Worm (Caenorhabditis elegans) whole organism, L1 larva: Measurements from ENCODE around the gene F01F1.3.

ENCODE experiments used
- C16A3.4 ChIP-seq: fragments of 150-350 bp; optimal IDR thresholded peaks from 2 replicates; lab custom pipeline; 2014; ENCODE audit warnings: missing biosample characterization, missing genetic modification characterization
- C34B4.2 ChIP-seq: sonication (generic microtip); optimal IDR thresholded peaks from 2 replicates; lab custom pipeline; 2017; ENCODE audit warnings: mild to moderate bottlenecking, missing genetic modification characterization, missing compliant biosample characterization
- Y116A8C.19 ChIP-seq: sonication (generic microtip); optimal IDR thresholded peaks from 2 replicates; lab custom pipeline; 2016; ENCODE audit warnings: missing compliant biosample characterization, missing genetic modification characterization, borderline replicate concordance
- ama-1 ChIP-seq: fragments of 150-350 bp; optimal IDR thresholded peaks from 2 replicates; lab custom pipeline; 2014
- blmp-1 ChIP-seq: fragments of 150-350 bp; optimal IDR thresholded peaks from 2 replicates; lab custom pipeline; 2014; ENCODE audit warnings: missing biosample characterization, missing genetic modification characterization
- ceh-8 ChIP-seq: fragments of 200-800 bp; sonication (Bioruptor generic); optimal IDR thresholded peaks from 2 replicates; lab custom pipeline; 2018; ENCODE audit warnings: mild to moderate bottlenecking, missing genetic modification characterization, moderate library complexity, missing compliant biosample characterization
- ceh-82 ChIP-seq, 3 experiments: fragments of 150-350 bp in 1 of 3; sonication (generic microtip) in 2 of 3; optimal IDR thresholded peaks; 2 replicates each; lab custom pipeline; 2014 to 2017; ENCODE audit warnings: missing biosample characterization in 3 of 3, missing genetic modification characterization in 3 of 3
- ces-1 ChIP-seq: fragments of 150-350 bp; optimal IDR thresholded peaks from 2 replicates; lab custom pipeline; 2014; ENCODE audit warnings: missing biosample characterization, missing genetic modification reagents, missing genetic modification characterization
- dpl-1 ChIP-seq, 3 experiments: fragments of 150-350 bp in 2 of 3; sonication (generic microtip) in 1 of 3; optimal IDR thresholded peaks; 2 replicates each; lab custom pipeline; 2014 to 2017; ENCODE audit warnings: missing biosample characterization in 3 of 3, missing genetic modification characterization in 3 of 3, missing genetic modification reagents in 3 of 3
- dsc-1 ChIP-seq: sonication (generic microtip); optimal IDR thresholded peaks from 2 replicates; lab custom pipeline; 2016; ENCODE audit warnings: mild to moderate bottlenecking, missing genetic modification characterization, missing compliant biosample characterization
- efl-1 ChIP-seq, 4 experiments: fragments of 150-350 bp; optimal IDR thresholded peaks in 3 of 4; peaks in 1 of 4; 1 replicate in 1 of 4; 2 replicates in 3 of 4; lab custom pipeline; 2014; ENCODE audit warnings: missing biosample characterization in 2 of 4, missing genetic modification characterization in 2 of 4, missing genetic modification reagents in 2 of 4
- jun-1 ChIP-seq: fragments of 150-350 bp; optimal IDR thresholded peaks from 2 replicates; lab custom pipeline; 2014; ENCODE audit warnings: missing biosample characterization, missing genetic modification reagents, missing genetic modification characterization
- lin-14 ChIP-seq: fragments of 200-800 bp; sonication (Bioruptor generic); optimal IDR thresholded peaks from 2 replicates; lab custom pipeline; 2018; ENCODE audit warnings: mild to moderate bottlenecking, missing genetic modification characterization, moderate library complexity, missing compliant biosample characterization
- lin-35 ChIP-seq, 2 experiments: fragments of 150-350 bp; optimal IDR thresholded peaks; 2 replicates each; lab custom pipeline; 2014; ENCODE audit warnings: missing biosample characterization in 2 of 2, missing genetic modification characterization in 2 of 2, missing genetic modification reagents in 2 of 2
- lsy-2 ChIP-seq, 2 experiments: fragments of 150-350 bp; optimal IDR thresholded peaks; 2 replicates each; lab custom pipeline; 2014; ENCODE audit warnings: missing biosample characterization in 2 of 2, missing genetic modification characterization in 2 of 2
- nhr-11 ChIP-seq: fragments of 150-350 bp; optimal IDR thresholded peaks from 2 replicates; lab custom pipeline; 2014; ENCODE audit warnings: missing biosample characterization, missing genetic modification characterization
- nhr-20 ChIP-seq: sonication (generic microtip); optimal IDR thresholded peaks from 2 replicates; lab custom pipeline; 2016; ENCODE audit warnings: mild to moderate bottlenecking, missing genetic modification characterization, missing compliant biosample characterization
- nhr-237 ChIP-seq: fragments of 150-350 bp; optimal IDR thresholded peaks from 2 replicates; lab custom pipeline; 2014; ENCODE audit warnings: missing biosample characterization, missing genetic modification characterization
- nhr-47 ChIP-seq: sonication (generic microtip); optimal IDR thresholded peaks from 2 replicates; lab custom pipeline; 2016; ENCODE audit warnings: mild to moderate bottlenecking, missing genetic modification characterization, moderate library complexity, missing compliant biosample characterization
- nhr-71 ChIP-seq: sonication (generic microtip); optimal IDR thresholded peaks from 2 replicates; lab custom pipeline; 2016; ENCODE audit warnings: mild to moderate bottlenecking, missing genetic modification characterization, moderate library complexity, missing compliant biosample characterization
- nhr-84 ChIP-seq: sonication (generic microtip); optimal IDR thresholded peaks from 2 replicates; lab custom pipeline; 2017; ENCODE audit warnings: missing biosample characterization, missing genetic modification characterization
- nhr-85 ChIP-seq: sonication (generic microtip); peaks from one replicate; lab custom pipeline; 2016; ENCODE audit warnings: missing genetic modification characterization, inconsistent platforms, missing compliant biosample characterization
- pag-3 ChIP-seq: sonication (generic microtip); optimal IDR thresholded peaks from 2 replicates; lab custom pipeline; 2017; ENCODE audit warnings: missing genetic modification characterization, mild to moderate bottlenecking, missing compliant biosample characterization, antibody characterized with exemption, borderline replicate concordance; ENCODE audit not compliant: insufficient read depth
- rnt-1 ChIP-seq: sonication (generic microtip); optimal IDR thresholded peaks from 2 replicates; lab custom pipeline; 2016; ENCODE audit warnings: mild to moderate bottlenecking, missing genetic modification characterization, moderate library complexity, missing compliant biosample characterization
- snu-23 ChIP-seq: sonication (generic microtip); optimal IDR thresholded peaks from 2 replicates; lab custom pipeline; 2016; ENCODE audit warnings: missing genetic modification characterization, missing compliant biosample characterization
- sptf-1 ChIP-seq: fragments of 150-350 bp; optimal IDR thresholded peaks from 2 replicates; lab custom pipeline; 2014; ENCODE audit warnings: missing biosample characterization, missing genetic modification characterization
- sup-37 ChIP-seq: fragments of 200-800 bp; sonication (Bioruptor generic); optimal IDR thresholded peaks from 2 replicates; lab custom pipeline; 2018; ENCODE audit warnings: mild to moderate bottlenecking, missing genetic modification characterization, missing compliant biosample characterization
- unc-30 ChIP-seq: sonication (generic microtip); optimal IDR thresholded peaks from 2 replicates; lab custom pipeline; 2017; ENCODE audit warnings: missing biosample characterization, missing genetic modification characterization
- vab-15 ChIP-seq: sonication (generic microtip); optimal IDR thresholded peaks from 2 replicates; lab custom pipeline; 2017; ENCODE audit warnings: missing genotype, mild to moderate bottlenecking, missing genetic modification characterization, missing compliant biosample characterization
- zag-1 ChIP-seq: fragments of 150-350 bp; optimal IDR thresholded peaks from 2 replicates; lab custom pipeline; 2014; ENCODE audit warnings: missing biosample characterization, missing genetic modification characterization
- zip-4 ChIP-seq: fragments of 200-800 bp; sonication (Bioruptor generic); optimal IDR thresholded peaks from 2 replicates; lab custom pipeline; 2018; ENCODE audit warnings: mild to moderate bottlenecking, missing genetic modification characterization, moderate library complexity, missing compliant biosample characterization

The F01F1.3 gene

ce11 chrIII:5878215-5878614, 6.5 kb downstream of the F01F1.3 start, which contains the start of the genes mig-21 and F01F1.2:
Gene mig-21 (minus strand): TSS chrIII:5878380.
Gene F01F1.2 (plus strand): TSS chrIII:5878554.
- peak in 1 of 2 experiments; percentile 87 for TF ChIP-seq lsy-2 (tag; optimal IDR thresholded peaks at IDR 0.05; lab: Kevin White, UChicago)
- no peak for TF ChIP-seq zip-4 (GFP tag; lab: Kevin White, UChicago)
- no peak for TF ChIP-seq ceh-8 (GFP tag; lab: Kevin White, UChicago)
- TF ChIP-seq blmp-1 (tag; lab: Kevin White, UChicago), result peak; percentile 96
- TF ChIP-seq nhr-237 (tag; lab: Kevin White, UChicago), result no peak
- no peak for TF ChIP-seq pag-3
- TF ChIP-seq sup-37, result no peak
- TF ChIP-seq ceh-82 (tag; optimal IDR thresholded peaks at IDR 0.05; lab: Kevin White, UChicago), result no peak
- TF ChIP-seq dpl-1 (GFP tag; optimal IDR thresholded peaks at IDR 0.05; lab: Kevin White, UChicago), result peak in 1 of 3 experiments; percentile 16
- TF ChIP-seq zag-1 (tag; lab: Kevin White, UChicago), result no peak
- TF ChIP-seq efl-1 (optimal IDR thresholded peaks at IDR 0.05; lab: Kevin White, UChicago), result no peak
- peak in 1 of 2 experiments; percentile 82 for TF ChIP-seq efl-1 (GFP tag; optimal IDR thresholded peaks at IDR 0.05 in 1 of 2; lab: Kevin White, UChicago)

ce11 chrIII:5879291-5879968, 7.7 kb downstream of the F01F1.3 start, which contains the start of gene hpo-10:
Gene hpo-10 (plus strand): TSS chrIII:5879489.
- peak; percentile 14 for TF ChIP-seq lin-14 (GFP tag; lab: Kevin White, UChicago)
- TF ChIP-seq nhr-11, result no peak
- TF ChIP-seq unc-30 (tag; lab: Kevin White, UChicago), result no peak
- no peak for TF ChIP-seq ces-1 (GFP tag; lab: Kevin White, UChicago)
- TF ChIP-seq jun-1 (tag; lab: Kevin White, UChicago), result no peak
- TF ChIP-seq dpl-1 (GFP tag; optimal IDR thresholded peaks at IDR 0.05; lab: Kevin White, UChicago), result peak in 2 of 3 experiments; percentile 34
- TF ChIP-seq sptf-1 (tag; lab: Kevin White, UChicago), result no peak
- TF ChIP-seq blmp-1 (tag; lab: Kevin White, UChicago), result peak; percentile 54
- peak; percentile 27 for TF ChIP-seq snu-23 (GFP tag; lab: Kevin White, UChicago)
- no peak for TF ChIP-seq C34B4.2
- peak; percentile 14 to 44 for TF ChIP-seq lin-35 (GFP tag; optimal IDR thresholded peaks at IDR 0.05; lab: Kevin White, UChicago)
- peak in 1 of 3 experiments; percentile 32 for TF ChIP-seq ceh-82 (tag; optimal IDR thresholded peaks at IDR 0.05; lab: Kevin White, UChicago)
- peak; percentile 23 for TF ChIP-seq ama-1 (lab: Kevin White, UChicago)
- peak; percentile 44 for TF ChIP-seq nhr-71 (tag; lab: Kevin White, UChicago)
- no peak for TF ChIP-seq dsc-1 (tag; lab: Kevin White, UChicago)
- no peak for TF ChIP-seq nhr-20 (tag; lab: Kevin White, UChicago)
- TF ChIP-seq nhr-47 (tag; lab: Kevin White, UChicago), result peak; percentile 35
- TF ChIP-seq C16A3.4, result peak; percentile 33
- TF ChIP-seq vab-15 (tag; lab: Kevin White, UChicago), result no peak
- no peak for TF ChIP-seq nhr-85 (tag; lab: Kevin White, UChicago)
- peak; percentile 49 to 70 for TF ChIP-seq lsy-2 (tag; optimal IDR thresholded peaks at IDR 0.05; lab: Kevin White, UChicago)
- peak; percentile 27 to 28 for TF ChIP-seq efl-1 (optimal IDR thresholded peaks at IDR 0.05; lab: Kevin White, UChicago)
- TF ChIP-seq efl-1 (GFP tag; optimal IDR thresholded peaks at IDR 0.05 in 1 of 2; lab: Kevin White, UChicago), result peak; percentile 32 to 95
- TF ChIP-seq, all 84 proteins: peak for 12

ce11 chrIII:5882284-5882683, 10.5 kb downstream of the F01F1.3 start:
- no peak for TF ChIP-seq Y116A8C.19 (tag; lab: Kevin White, UChicago)
- peak; percentile 41 for TF ChIP-seq ama-1 (lab: Kevin White, UChicago)

- TF ChIP-seq rnt-1 (tag; lab: Kevin White, UChicago), result no peak
Measured at ce11 chrIII:5882823-5883222, 11.1 kb downstream of the F01F1.3 start, which contains the start of gene F01F1.14. Gene F01F1.14 (minus strand): TSS chrIII:5882923.

- TF ChIP-seq nhr-84 (tag; lab: Kevin White, UChicago) (no peak), blmp-1 (tag; lab: Kevin White, UChicago) (peak; percentile 92), nhr-71 (tag; lab: Kevin White, UChicago) (no peak)
Measured at ce11 chrIII:5883517-5883916, 11.8 kb downstream of the F01F1.3 start.
